Worm (Caenorhabditis elegans) whole organism, young adult: Measurements from ENCODE around the gene fbxa-174.

Experiments
- F22D6.2 ChIP-seq: sonication (generic microtip); optimal IDR thresholded peaks from 2 replicates; lab custom pipeline; 2016; ENCODE audit warnings: mild to moderate bottlenecking, missing genetic modification characterization, missing compliant biosample characterization
- F57A8.1 ChIP-seq: fragments of 200-800 bp; sonication (Bioruptor generic); optimal IDR thresholded peaks from 2 replicates; lab custom pipeline; 2018; ENCODE audit warnings: mild to moderate bottlenecking, missing genetic modification characterization, moderate library complexity, missing compliant biosample characterization
- T07F8.4 ChIP-seq: sonication (generic microtip); optimal IDR thresholded peaks from 2 replicates; lab custom pipeline; 2016; ENCODE audit warnings: mild to moderate bottlenecking, missing genetic modification characterization, moderate library complexity, missing compliant biosample characterization
- Y53F4B.3 ChIP-seq: fragments of 200-800 bp; sonication (Bioruptor generic); IDR thresholded peaks from 2 replicates; pipeline ENCODE4 v1.3.6; 2022; ENCODE audit warnings: missing genetic modification reagents, missing genetic modification characterization, missing compliant biosample characterization
- Y79H2A.3 ChIP-seq: fragments of 200-800 bp; sonication (Bioruptor generic); conservative IDR thresholded peaks from 2 replicates; pipeline ENCODE4 v1.3.6; 2022; ENCODE audit warnings: missing genetic modification reagents, missing genetic modification characterization, missing compliant biosample characterization
- ZK185.1 ChIP-seq: sonication (generic microtip); optimal IDR thresholded peaks from 2 replicates; lab custom pipeline; 2016; ENCODE audit warnings: mild to moderate bottlenecking, missing genetic modification characterization, missing compliant biosample characterization; ENCODE audit not compliant: poor library complexity, severe bottlenecking
- akir-1 ChIP-seq: fragments of 200-800 bp; sonication (Bioruptor generic); optimal IDR thresholded peaks from 2 replicates; lab custom pipeline; 2018; ENCODE audit warnings: mild to moderate bottlenecking, missing genetic modification characterization, moderate library complexity, missing compliant biosample characterization
- him-1 ChIP-seq: sonication (generic microtip); optimal IDR thresholded peaks from 2 replicates; lab custom pipeline; 2016; ENCODE audit warnings: missing genotype, missing genetic modification reagents, missing genetic modification characterization, missing compliant biosample characterization
- lin-35 ChIP-seq, 3 experiments: fragments of 150-350 bp in 2 of 3; sonication (generic microtip) in 1 of 3; optimal IDR thresholded peaks; 2 replicates each; lab custom pipeline; 2014 to 2018; ENCODE audit warnings: missing biosample characterization in 3 of 3, missing genetic modification characterization in 3 of 3, missing genetic modification reagents in 3 of 3
- nfya-1 ChIP-seq: sonication (generic microtip); optimal IDR thresholded peaks from 2 replicates; lab custom pipeline; 2017; ENCODE audit warnings: antibody characterized with exemption, missing compliant biosample characterization, missing genetic modification characterization, borderline replicate concordance; ENCODE audit not compliant: insufficient read depth
- pha-4 ChIP-seq: fragments of 150-350 bp; sonication (generic microtip); optimal IDR thresholded peaks from 2 replicates; lab custom pipeline; 2014; ENCODE audit warnings: missing biosample characterization, missing genetic modification reagents, missing genetic modification characterization
- sea-2 ChIP-seq: fragments of 200-800 bp; sonication (Bioruptor generic); IDR thresholded peaks from 2 replicates; pipeline ENCODE4 v1.3.6; 2022; ENCODE audit warnings: missing genetic modification characterization, missing compliant biosample characterization
- unc-130 ChIP-seq: sonication (generic microtip); optimal IDR thresholded peaks from 2 replicates; lab custom pipeline; 2016; ENCODE audit warnings: missing genetic modification reagents, missing genetic modification characterization, missing compliant biosample characterization
- unc-62 ChIP-seq: fragments of 150-350 bp; optimal IDR thresholded peaks from 2 replicates; lab custom pipeline; 2014; ENCODE audit warnings: missing biosample characterization, missing genetic modification reagents, missing genetic modification characterization

DNA sequence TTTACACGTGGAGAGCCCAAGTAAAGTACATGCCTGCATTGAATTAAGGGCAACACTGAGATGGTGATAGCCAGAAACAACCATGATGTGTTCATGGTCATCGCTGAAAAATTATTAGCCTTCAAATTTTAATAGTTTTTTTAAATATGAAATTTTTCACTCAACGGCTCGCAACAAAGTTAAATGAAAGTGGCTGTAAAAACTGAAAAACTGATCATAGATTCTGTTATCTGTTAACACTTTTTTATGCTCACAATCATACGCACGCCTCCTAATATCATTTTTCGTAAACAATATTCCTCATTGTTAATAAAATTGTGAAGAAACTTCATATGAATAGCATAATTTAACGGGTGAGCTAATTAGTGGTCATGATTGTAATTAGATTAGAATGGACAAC, 26.9 kb downstream of the fbxa-174 start, which contains the start of gene C18D4.4:
- no peak for TF ChIP-seq F22D6.2 (tag; lab: Kevin White, UChicago)
- no peak for TF ChIP-seq nfya-1 (tag; lab: Kevin White, UChicago)
- TF ChIP-seq lin-35 (GFP tag; optimal IDR thresholded peaks at IDR 0.05; lab: Kevin White, UChicago), result no peak
- no peak for TF ChIP-seq unc-62
- TF ChIP-seq him-1 (tag; lab: Kevin White, UChicago), result no peak
- no peak for TF ChIP-seq pha-4 (tag; lab: Kevin White, UChicago)
- no peak for TF ChIP-seq F57A8.1
- TF ChIP-seq akir-1 (GFP tag; lab: Kevin White, UChicago), result no peak
- TF ChIP-seq ZK185.1, result no peak
- TF ChIP-seq Y79H2A.3 (GFP tag; lab: Robert Waterston, UW), result no peak
- TF ChIP-seq T07F8.4 (tag; lab: Kevin White, UChicago), result no peak
- TF ChIP-seq unc-130 (GFP tag; lab: Kevin White, UChicago), result no peak
- TF ChIP-seq sea-2 (GFP tag; lab: Robert Waterston, UW), result no peak
- TF ChIP-seq Y53F4B.3 (GFP tag; lab: Robert Waterston, UW), result no peak
